Fruit fly (Drosophila melanogaster): Measurements from ENCODE around the gene CG9917.

CG9917 gene

dm6 chrX:16335107-16335642 is 12.1 kb upstream of the CG9917 start (continued):
- peak; percentile 52 for TF ChIP-seq Hr3 (GFP tag; optimal IDR thresholded peaks at IDR 0.05)
- peak; percentile 62; the same call in 1 of the 2 replicates for TF ChIP-seq ranshi (GFP tag; IDR thresholded peaks at IDR 0.05)
- TF ChIP-seq CkIIα-i1 (GFP tag; IDR thresholded peaks at IDR 0.05): no peak
- peak; percentile 60 for TF ChIP-seq her (GFP tag; optimal IDR thresholded peaks at IDR 0.05)
- peak; percentile 36 for TF ChIP-seq CG16815 (GFP tag; optimal IDR thresholded peaks at IDR 0.05)
- TF ChIP-seq CG14710 (tag; optimal IDR thresholded peaks at IDR 0.05): peak; percentile 34
- TF ChIP-seq vfl (GFP tag; optimal IDR thresholded peaks at IDR 0.05): peak; percentile 75
- peak; percentile 20; the same call in 1 of the 3 replicates for TF ChIP-seq croc (GFP tag; conservative IDR thresholded peaks at IDR 0.05)
- TF ChIP-seq Ssrp (tag; optimal IDR thresholded peaks at IDR 0.05): peak; percentile 61
- no peak for TF ChIP-seq CG8478 (optimal IDR thresholded peaks at IDR 0.05)
- peak; percentile 64 for TF ChIP-seq CG12071 (GFP tag; optimal IDR thresholded peaks at IDR 0.05)
- TF ChIP-seq zen2 (GFP tag; IDR thresholded peaks at IDR 0.05; ENCODE audit: partially characterized antibody): no peak
- TF ChIP-seq Ada2b (GFP tag; IDR thresholded peaks at IDR 0.05): peak; percentile 70
- TF ChIP-seq CG14667 (GFP tag; IDR thresholded peaks at IDR 0.05): no peak; the same call in 1 of the 2 replicates
- no peak for TF ChIP-seq fd102C (GFP tag; optimal IDR thresholded peaks at IDR 0.05)
- peak; percentile 58 for TF ChIP-seq ERR (GFP tag; optimal IDR thresholded peaks at IDR 0.05)
- TF ChIP-seq grau (tag; optimal IDR thresholded peaks at IDR 0.05): peak; percentile 54
- no peak for TF ChIP-seq zf30C (GFP tag; optimal IDR thresholded peaks at IDR 0.05)
- TF ChIP-seq inv (GFP tag; IDR thresholded peaks at IDR 0.05; ENCODE audit: partially characterized antibody): no peak
- TF ChIP-seq ap (GFP tag; IDR thresholded peaks at IDR 0.05): peak; percentile 63
- TF ChIP-seq NK7.1 (GFP tag; optimal IDR thresholded peaks at IDR 0.05): peak; percentile 22
- no peak for TF ChIP-seq CG2199 (GFP tag; IDR thresholded peaks at IDR 0.05)
- peak; percentile 66 for TF ChIP-seq Antp (GFP tag; optimal IDR thresholded peaks at IDR 0.05)
- peak; percentile 48 for TF ChIP-seq CG3163 (GFP tag; optimal IDR thresholded peaks at IDR 0.05)
- peak; percentile 78 for TF ChIP-seq Aef1 (GFP tag; IDR thresholded peaks at IDR 0.05)
- TF ChIP-seq Mad (GFP tag; optimal IDR thresholded peaks at IDR 0.05): peak; percentile 57
- TF ChIP-seq dan (GFP tag; IDR thresholded peaks at IDR 0.05): no peak
- peak; percentile 68 for TF ChIP-seq CG12391 (tag; optimal IDR thresholded peaks at IDR 0.05)
- peak; percentile 72 for TF ChIP-seq sens-2 (GFP tag; IDR thresholded peaks at IDR 0.05)
- peak; percentile 75 for TF ChIP-seq ase (GFP tag; IDR thresholded peaks at IDR 0.05)
- no peak for TF ChIP-seq Bgb (GFP tag; IDR thresholded peaks at IDR 0.05; ENCODE audit: partially characterized antibody)
- TF ChIP-seq CG9797 (GFP tag; optimal IDR thresholded peaks at IDR 0.05): no peak
- peak; percentile 78 for TF ChIP-seq CG12659 (GFP tag; optimal IDR thresholded peaks at IDR 0.05)
- TF ChIP-seq Lim3 (GFP tag; IDR thresholded peaks at IDR 0.05): 0 out of 2 replicates have a peak, but pooled peaks have one; percentile 15
- no peak for TF ChIP-seq CG10565 (GFP tag; optimal IDR thresholded peaks at IDR 0.05)
- peak; percentile 78 for TF ChIP-seq CG13894 (tag; optimal IDR thresholded peaks at IDR 0.05)
- TF ChIP-seq CG15269 (tag; optimal IDR thresholded peaks at IDR 0.05): peak; percentile 73
- peak; percentile 42; the same call in 1 of the 2 replicates for TF ChIP-seq CG4404 (GFP tag; IDR thresholded peaks at IDR 0.05)
- TF ChIP-seq CG17829 (tag; optimal IDR thresholded peaks at IDR 0.05): peak; percentile 61
- peak; percentile 90 for TF ChIP-seq CG7928 (GFP tag; optimal IDR thresholded peaks at IDR 0.05)
- 0 out of 2 replicates have a peak, but pooled peaks have one; percentile 42 for TF ChIP-seq danr (GFP tag; IDR thresholded peaks at IDR 0.05)
- TF ChIP-seq chinmo (GFP tag; IDR thresholded peaks at IDR 0.05; ENCODE audit: partially characterized antibody): 0 out of 4 replicates have a peak, but pooled peaks have one; percentile 40
- TF ChIP-seq Max (GFP tag; optimal IDR thresholded peaks at IDR 0.05): peak; percentile 60
- peak; percentile 26 for TF ChIP-seq kah (GFP tag; optimal IDR thresholded peaks at IDR 0.05)
- no peak for TF ChIP-seq CG15073 (GFP tag; optimal IDR thresholded peaks at IDR 0.05)
- peak; percentile 45; the same call in 1 of the 2 replicates for TF ChIP-seq CG17612 (GFP tag; IDR thresholded peaks at IDR 0.05)
- TF ChIP-seq CG7987 (GFP tag; optimal IDR thresholded peaks at IDR 0.05): peak; percentile 38
- TF ChIP-seq CG18262 (tag; optimal IDR thresholded peaks at IDR 0.05): peak; percentile 30
- no peak for TF ChIP-seq CG11247 (GFP tag; IDR thresholded peaks at IDR 0.05)
- TF ChIP-seq CG6791 (GFP tag; IDR thresholded peaks at IDR 0.05; ENCODE audit: partially characterized antibody): no peak
